Worm (Caenorhabditis elegans): Measurements from ENCODE around the gene fipr-15.

- TF ChIP-seq him-1 (tag; optimal IDR thresholded peaks at IDR 0.05) = no peak
- TF ChIP-seq dao-5 (tag; optimal IDR thresholded peaks at IDR 0.05) = no peak
- no peak for TF ChIP-seq W03F9.2 (tag; optimal IDR thresholded peaks at IDR 0.05)
Observed at ce11 chrIV:10868629-10869251, 11.6 kb upstream of the fipr-15 start, which contains the start of gene F13E9.11.
